Fruit fly (Drosophila melanogaster) Kc167 (cell line): ENCODE data around the gene jp.

ENCODE experiments used
- Myc ChIP-seq: fragments of >200 bp; optimal IDR thresholded peaks from 2 replicates; lab custom pipeline; 2017; ENCODE audit warnings: missing external identifiers
- Sin3A ChIP-seq: fragments of >200 bp; optimal IDR thresholded peaks from 2 replicates; lab custom pipeline; 2018; ENCODE audit warnings: missing external identifiers
- h ChIP-seq: fragments of >200 bp; optimal IDR thresholded peaks from 3 replicates; lab custom pipeline; 2018; ENCODE audit warnings: missing external identifiers
- insv ChIP-seq: fragments of >200 bp; optimal IDR thresholded peaks from 3 replicates; lab custom pipeline; 2018; ENCODE audit warnings: missing external identifiers
- psq ChIP-seq: fragments of >200 bp; optimal IDR thresholded peaks from 2 replicates; lab custom pipeline; 2017; ENCODE audit warnings: missing external identifiers
- ttk ChIP-seq: sonication (Bioruptor generic); optimal IDR thresholded peaks from 2 replicates; lab custom pipeline; 2017; ENCODE audit warnings: missing external identifiers

The jp gene

dm6 chr2L:9600772-9601171 lies 34.2 kb upstream of the jp start, which contains the start of gene CG4382:
TSS of gene CG4382 (minus strand) at chr2L:9600872.
- no peak for TF ChIP-seq psq
- TF ChIP-seq Sin3A (lab: Kevin White, UChicago): no peak
- TF ChIP-seq Myc (lab: Kevin White, UChicago): no peak
- no peak for TF ChIP-seq h (lab: Kevin White, UChicago)
- TF ChIP-seq insv (lab: Kevin White, UChicago): no peak
- TF ChIP-seq ttk (lab: Kevin White, UChicago): no peak

dm6 chr2L:9598390-9598789 lies 31.8 kb upstream of the jp start:
- TF ChIP-seq ttk (lab: Kevin White, UChicago) (no peak), psq (no peak), Sin3A (lab: Kevin White, UChicago) (no peak), insv (lab: Kevin White, UChicago) (no peak), h (lab: Kevin White, UChicago) (no peak), Myc (lab: Kevin White, UChicago) (no peak)

dm6 chr2L:9594625-9595300 lies 28.2 kb upstream of the jp start:
- TF ChIP-seq insv (lab: Kevin White, UChicago): no peak

DNA sequence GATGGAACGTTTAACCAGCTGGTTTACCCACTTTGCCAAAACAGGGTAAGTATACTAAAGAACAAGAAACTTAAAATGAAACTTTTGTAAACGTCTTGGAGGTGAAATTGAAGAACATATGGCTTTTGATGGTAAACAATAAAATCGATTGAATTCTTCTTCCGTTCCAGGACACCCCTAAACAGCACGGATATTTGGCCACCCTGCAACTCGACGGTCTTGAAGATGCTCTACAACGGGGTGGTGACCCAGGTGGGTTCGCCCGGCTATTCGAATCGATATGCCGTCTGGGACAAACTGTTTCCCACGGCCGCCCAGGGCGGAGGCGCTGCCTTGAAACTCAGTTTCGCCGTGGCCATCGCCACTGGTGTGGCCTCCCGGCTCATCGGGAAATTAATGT lies 24.6 kb upstream of the jp start:
- TF ChIP-seq Myc (lab: Kevin White, UChicago): no peak
- no peak for TF ChIP-seq ttk (lab: Kevin White, UChicago)
- TF ChIP-seq Sin3A (lab: Kevin White, UChicago): no peak
- TF ChIP-seq insv (lab: Kevin White, UChicago): no peak
- TF ChIP-seq psq: no peak
- TF ChIP-seq h (lab: Kevin White, UChicago): no peak

- no peak for TF ChIP-seq insv (lab: Kevin White, UChicago)
These were observed 22.6 kb upstream of the jp start, which contains the start of gene CG3841 for dm6 chr2L:9589176-9589575. TSS of gene CG3841 (plus strand) at chr2L:9589476.

DNA sequence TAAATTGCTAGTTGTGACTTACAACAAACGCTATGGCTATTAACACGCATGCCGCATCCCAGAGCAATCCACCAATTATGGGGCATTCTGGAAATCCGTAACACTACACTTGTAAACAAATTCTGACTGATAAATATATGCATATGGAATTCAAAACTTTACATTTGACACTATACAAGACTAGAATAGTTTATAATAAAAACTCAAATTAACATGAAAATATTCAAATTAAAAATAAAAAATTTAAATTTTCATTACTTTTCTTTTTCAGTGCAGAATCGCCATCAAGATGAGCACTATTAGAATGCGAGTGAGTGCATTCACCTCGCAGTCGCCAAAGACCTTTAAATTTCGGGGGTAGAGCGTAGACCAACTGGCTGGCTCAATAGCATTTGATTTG lies 19.4 kb upstream of the jp start:
- TF ChIP-seq psq: no peak
- TF ChIP-seq ttk (lab: Kevin White, UChicago): no peak
- no peak for TF ChIP-seq h (lab: Kevin White, UChicago)
- no peak for TF ChIP-seq insv (lab: Kevin White, UChicago)
- TF ChIP-seq Myc (lab: Kevin White, UChicago): no peak
- no peak for TF ChIP-seq Sin3A (lab: Kevin White, UChicago)

- no peak for TF ChIP-seq h (lab: Kevin White, UChicago)
- no peak for TF ChIP-seq ttk (lab: Kevin White, UChicago)
- TF ChIP-seq psq: no peak
- TF ChIP-seq insv (lab: Kevin White, UChicago): no peak
- no peak for TF ChIP-seq Sin3A (lab: Kevin White, UChicago)
- no peak for TF ChIP-seq Myc (lab: Kevin White, UChicago)
These were observed 17.7 kb upstream of the jp start for dm6 chr2L:9584098-9584703.

dm6 chr2L:9581582-9581981 lies 15.0 kb upstream of the jp start, which contains the start of gene gcm:
TSS of gene gcm (minus strand) at chr2L:9581745.
- TF ChIP-seq h (lab: Kevin White, UChicago) (no peak), Sin3A (lab: Kevin White, UChicago) (no peak), psq (no peak), ttk (lab: Kevin White, UChicago) (no peak), insv (lab: Kevin White, UChicago) (no peak), Myc (lab: Kevin White, UChicago) (no peak)

- no peak for TF ChIP-seq Myc (lab: Kevin White, UChicago)
- TF ChIP-seq h (lab: Kevin White, UChicago): no peak
- TF ChIP-seq ttk (lab: Kevin White, UChicago): no peak
- TF ChIP-seq insv (lab: Kevin White, UChicago): no peak
- no peak for TF ChIP-seq Sin3A (lab: Kevin White, UChicago)
- no peak for TF ChIP-seq psq
These were observed 13.0 kb upstream of the jp start, which contains the start of gene CG31709 for dm6 chr2L:9579538-9579937. TSS of gene CG31709 (minus strand) at chr2L:9579638.

- TF ChIP-seq psq (no peak), h (lab: Kevin White, UChicago) (no peak), Sin3A (lab: Kevin White, UChicago) (no peak), ttk (lab: Kevin White, UChicago) (no peak), insv (lab: Kevin White, UChicago) (no peak), Myc (lab: Kevin White, UChicago) (no peak)
These were observed 9.9 kb upstream of the jp start, which contains the start of gene Mtpalpha for dm6 chr2L:9576269-9576933. TSS of gene Mtpalpha (minus strand) at chr2L:9576769.

DNA sequence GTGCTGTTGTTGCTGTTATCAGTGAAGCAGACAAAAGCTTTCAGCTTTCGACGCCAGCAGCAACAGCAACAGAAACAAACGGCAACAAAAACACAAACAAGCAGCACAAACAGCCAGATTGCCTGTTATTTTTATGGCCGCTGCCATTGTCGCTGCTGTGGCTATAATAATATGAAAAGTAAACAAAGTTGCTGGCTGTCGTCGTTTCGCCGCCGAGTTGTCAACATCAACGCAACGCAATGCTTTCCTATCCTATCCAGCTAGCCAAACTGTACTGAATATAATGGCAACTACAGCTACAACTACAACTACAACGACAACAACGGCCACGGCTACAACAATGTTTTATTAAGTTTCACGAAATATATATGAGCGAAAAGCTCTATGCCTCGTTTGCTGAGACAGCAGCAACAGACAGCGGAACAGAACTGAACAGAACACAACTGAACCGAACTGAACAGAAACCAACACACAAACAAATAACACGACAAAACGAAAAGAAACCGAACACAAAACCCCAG lies 4.2 kb upstream of the jp start:
- TF ChIP-seq h (lab: Kevin White, UChicago) (no peak), insv (lab: Kevin White, UChicago) (no peak), Sin3A (lab: Kevin White, UChicago) (no peak), Myc (lab: Kevin White, UChicago) (no peak), psq (no peak), ttk (lab: Kevin White, UChicago) (no peak)
